5 worm cellular contexts compared by ENCODE assay signal in the genomic region with DNA sequence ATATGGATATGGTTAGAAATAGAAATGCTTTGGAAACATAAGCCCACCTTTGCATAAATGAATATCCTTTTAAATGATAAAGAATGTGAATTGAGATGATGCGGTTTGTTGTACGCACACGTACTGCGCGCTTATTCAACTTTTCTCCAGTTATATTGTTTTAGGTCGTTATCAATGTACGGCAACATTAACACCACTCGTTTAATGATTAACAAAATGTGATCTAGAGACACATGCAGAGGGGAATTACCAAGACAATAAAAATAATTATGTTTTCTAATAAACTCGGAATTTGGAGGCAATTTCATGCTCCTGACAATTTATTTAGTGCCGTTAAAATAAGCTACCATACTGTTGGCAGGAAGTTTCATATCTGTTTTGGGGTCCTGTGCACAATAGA.
TF ChIP-seq lines count a peak whose summit lies in the region.

A gene (minus strand): TSS at position 164 of the 400 bp plus-strand sequence.

TF ChIP-seq in whole organism, L1 larva, 84 proteins besides CTCF, POLR2A, EP300 and RAD21:
- TF ChIP-seq mep-1 (tag; optimal IDR thresholded peaks at IDR 0.05; lab: Kevin White, UChicago) = no peak
- TF ChIP-seq elt-2 (tag; optimal IDR thresholded peaks at IDR 0.05; lab: Kevin White, UChicago) = peak; percentile 7

TF ChIP-seq in whole organism, L2 larva, 48 proteins besides CTCF, POLR2A, EP300 and RAD21:
- no peak for TF ChIP-seq Y55F3AM.14 (GFP tag; optimal IDR thresholded peaks at IDR 0.05; lab: Kevin White, UChicago)
- TF ChIP-seq sem-4 (tag; optimal IDR thresholded peaks at IDR 0.05; lab: Kevin White, UChicago) = no peak
- TF ChIP-seq fos-1 (tag; optimal IDR thresholded peaks at IDR 0.05; lab: Kevin White, UChicago) = peak; percentile 52
- TF ChIP-seq sma-9 (GFP tag; optimal IDR thresholded peaks at IDR 0.05; lab: Kevin White, UChicago) = peak; percentile 34
- TF ChIP-seq sma-9 (tag; optimal IDR thresholded peaks at IDR 0.05; lab: Kevin White, UChicago) = no peak
TF ChIP-seq in whole organism, L2 larva: peak in this region for 2.

TF ChIP-seq in whole organism, L3 larva, 47 proteins besides CTCF, POLR2A, EP300 and RAD21:
- TF ChIP-seq elt-2 (tag; optimal IDR thresholded peaks at IDR 0.05; lab: Kevin White, UChicago) (peak; percentile 67), aly-2 (tag; optimal IDR thresholded peaks at IDR 0.05; lab: Kevin White, UChicago) (no peak), fkh-10 (GFP tag; optimal IDR thresholded peaks at IDR 0.05; lab: Kevin White, UChicago) (no peak), pqm-1 (tag; optimal IDR thresholded peaks at IDR 0.05; lab: Kevin White, UChicago) (peak; percentile 24), ceh-82 (tag; optimal IDR thresholded peaks at IDR 0.05; lab: Kevin White, UChicago) (no peak)

TF ChIP-seq in whole organism, L4 larva, 104 proteins besides CTCF, POLR2A, EP300 and RAD21:
- no peak for TF ChIP-seq tag-97 (GFP tag; IDR thresholded peaks at IDR 0.05; lab: Robert Waterston, UW)
- no peak for TF ChIP-seq ceh-28 (tag; optimal IDR thresholded peaks at IDR 0.05; lab: Kevin White, UChicago)
- no peak for TF ChIP-seq egl-27 (tag; optimal IDR thresholded peaks at IDR 0.05; lab: Kevin White, UChicago)
- no peak for TF ChIP-seq dmd-8 (GFP tag; IDR thresholded peaks at IDR 0.05; lab: Robert Waterston, UW)
- no peak for TF ChIP-seq nhr-11 (tag; optimal IDR thresholded peaks at IDR 0.05; lab: Kevin White, UChicago)
- no peak for TF ChIP-seq tra-1 (GFP tag; IDR thresholded peaks at IDR 0.05; lab: Robert Waterston, UW)
- no peak for TF ChIP-seq zfp-3 (GFP tag; conservative IDR thresholded peaks at IDR 0.05; lab: Robert Waterston, UW)
- TF ChIP-seq daf-16 (GFP tag; optimal IDR thresholded peaks at IDR 0.05; lab: Kevin White, UChicago) = no peak
- TF ChIP-seq daf-16 (tag; optimal IDR thresholded peaks at IDR 0.05; lab: Kevin White, UChicago) = peak; percentile 71
- TF ChIP-seq spr-1 (tag; optimal IDR thresholded peaks at IDR 0.05; lab: Kevin White, UChicago) = no peak
- no peak for TF ChIP-seq rbr-2 (tag; optimal IDR thresholded peaks at IDR 0.05; lab: Kevin White, UChicago)
- no peak for TF ChIP-seq spr-3 (GFP tag; optimal IDR thresholded peaks at IDR 0.05; lab: Kevin White, UChicago)
- no peak for TF ChIP-seq ceh-32 (tag; optimal IDR thresholded peaks at IDR 0.05; lab: Kevin White, UChicago; ENCODE audit: poor library complexity)
- peak; percentile 72 for TF ChIP-seq php-3 (GFP tag; IDR thresholded peaks at IDR 0.05; lab: Robert Waterston, UW)
- peak; percentile 22 for TF ChIP-seq hlh-30 (tag; optimal IDR thresholded peaks at IDR 0.05; lab: Kevin White, UChicago; ENCODE audit: insufficient read depth)
- peak; percentile 49 for TF ChIP-seq nhr-28 (tag; optimal IDR thresholded peaks at IDR 0.05; lab: Kevin White, UChicago)
- TF ChIP-seq pqm-1 (tag; optimal IDR thresholded peaks at IDR 0.05; lab: Kevin White, UChicago) = peak; percentile 79
- no peak for TF ChIP-seq attf-4 (tag; optimal IDR thresholded peaks at IDR 0.05; lab: Kevin White, UChicago)
- no peak for TF ChIP-seq F44E2.7 (GFP tag; IDR thresholded peaks at IDR 0.05; lab: Robert Waterston, UW)
- no peak for TF ChIP-seq unc-130 (GFP tag; optimal IDR thresholded peaks at IDR 0.05; lab: Kevin White, UChicago)
- no peak for TF ChIP-seq nhr-76 (tag; optimal IDR thresholded peaks at IDR 0.05; lab: Kevin White, UChicago)
- TF ChIP-seq zag-1 (tag; optimal IDR thresholded peaks at IDR 0.05; lab: Kevin White, UChicago) = no peak
- peak in 1 of 2 experiments; percentile 5 for TF ChIP-seq lsy-2 (tag; optimal IDR thresholded peaks at IDR 0.05; lab: Kevin White, UChicago)
- TF ChIP-seq mdt-29 (GFP tag; IDR thresholded peaks at IDR 0.05; lab: Robert Waterston, UW) = no peak
- TF ChIP-seq dve-1 (tag; optimal IDR thresholded peaks at IDR 0.05; lab: Kevin White, UChicago; ENCODE audit: insufficient read depth) = peak; percentile 66
- TF ChIP-seq dmd-6 (GFP tag; IDR thresholded peaks at IDR 0.05; lab: Robert Waterston, UW) = peak; percentile 27; the same call in 1 of the 2 replicates
- no peak for TF ChIP-seq nhr-237 (tag; optimal IDR thresholded peaks at IDR 0.05; lab: Kevin White, UChicago)

TF ChIP-seq in whole organism, young adult, 124 proteins besides CTCF, POLR2A, EP300 and RAD21:
- TF ChIP-seq hsf-1 (GFP tag; IDR thresholded peaks at IDR 0.05; lab: Robert Waterston, UW) (no peak), nhr-80 (tag; optimal IDR thresholded peaks at IDR 0.05; lab: Kevin White, UChicago) (peak; percentile 23)
